Worm (Caenorhabditis elegans) whole organism, young adult: ENCODE measurements around the gene C27F2.7.

Experiments
- F49E8.2 ChIP-seq: sonication (generic microtip); optimal IDR thresholded peaks from 3 replicates; lab custom pipeline; 2017; ENCODE audit warnings: missing genetic modification characterization, mild to moderate bottlenecking, missing compliant biosample characterization, antibody characterized with exemption, moderate library complexity; ENCODE audit not compliant: insufficient read depth
- aptf-3 ChIP-seq: fragments of 200-800 bp; sonication (Bioruptor generic); IDR thresholded peaks from 2 replicates; pipeline ENCODE4 v1.3.6; 2022; ENCODE audit warnings: missing genetic modification characterization, missing compliant biosample characterization
- attf-6 ChIP-seq: fragments of 200-800 bp; sonication (Bioruptor generic); IDR thresholded peaks from 2 replicates; pipeline ENCODE4 v1.3.6; 2022; ENCODE audit warnings: missing genetic modification reagents, missing genetic modification characterization, missing compliant biosample characterization
- bed-2 ChIP-seq: fragments of 200-800 bp; sonication (Bioruptor generic); IDR thresholded peaks from 2 replicates; pipeline ENCODE4 v1.3.6; 2022; ENCODE audit warnings: missing genetic modification reagents, missing genetic modification characterization, missing compliant biosample characterization
- dpl-1 ChIP-seq: fragments of 150-350 bp; optimal IDR thresholded peaks from 2 replicates; lab custom pipeline; 2014; ENCODE audit warnings: missing biosample characterization, missing genetic modification reagents, missing genetic modification characterization
- somi-1 ChIP-seq: fragments of 200-800 bp; sonication (Bioruptor generic); optimal IDR thresholded peaks from 2 replicates; lab custom pipeline; 2018; ENCODE audit warnings: mild to moderate bottlenecking, missing genetic modification characterization, missing compliant biosample characterization
- unc-62 ChIP-seq: fragments of 150-350 bp; optimal IDR thresholded peaks from 2 replicates; lab custom pipeline; 2014; ENCODE audit warnings: missing biosample characterization, missing genetic modification reagents, missing genetic modification characterization
- ztf-18 ChIP-seq: sonication (generic microtip); optimal IDR thresholded peaks from 2 replicates; lab custom pipeline; 2016; ENCODE audit warnings: missing genotype, mild to moderate bottlenecking, missing genetic modification characterization, missing compliant biosample characterization

DNA sequence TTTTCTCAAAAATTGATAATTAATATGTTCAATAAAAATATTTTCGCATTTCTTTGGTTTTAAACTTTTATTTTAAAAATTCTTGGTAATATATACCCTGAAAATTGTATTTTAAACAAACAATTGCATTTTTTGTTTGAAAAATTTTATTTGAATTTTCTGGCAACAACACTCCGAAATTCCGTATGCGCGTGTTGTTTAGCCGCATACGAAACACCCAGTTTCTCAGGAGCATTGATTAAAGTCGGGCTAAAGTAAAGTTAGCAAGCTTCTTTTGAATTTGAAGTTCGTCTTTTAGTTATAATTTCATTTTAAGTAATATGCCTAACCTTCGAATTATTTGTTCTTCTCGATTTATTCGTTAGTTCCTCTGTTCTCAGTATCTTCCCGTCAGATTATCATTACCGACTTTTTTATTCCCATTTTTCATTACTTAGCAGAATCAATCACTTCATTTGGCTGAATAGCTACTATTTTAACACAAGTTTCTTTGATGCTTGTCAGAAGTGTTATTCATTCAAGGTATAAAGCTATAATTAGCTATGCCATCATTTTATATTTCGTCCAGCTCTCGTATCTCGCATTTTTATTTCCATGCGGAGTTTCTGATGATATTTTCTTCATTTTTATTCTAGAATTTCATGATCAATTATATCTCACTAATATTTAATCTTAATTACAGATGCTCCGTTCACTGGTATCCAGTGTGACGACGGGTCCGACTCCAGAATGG lies 49.2 kb downstream of the C27F2.7 start, which contains the start of gene mrps-18C:
- TF ChIP-seq somi-1 (GFP tag; lab: Kevin White, UChicago) (no peak), dpl-1 (GFP tag; lab: Kevin White, UChicago) (no peak), bed-2 (no peak), F49E8.2 (tag; lab: Kevin White, UChicago) (no peak), attf-6 (GFP tag; lab: Robert Waterston, UW) (no peak), aptf-3 (GFP tag; lab: Robert Waterston, UW) (no peak), ztf-18 (tag; lab: Kevin White, UChicago) (no peak), unc-62 (GFP tag; lab: Kevin White, UChicago) (no peak)
